Fruit fly (Drosophila melanogaster) whole organism, embryonic: ENCODE measurements around the gene sad.

ENCODE experiments used
- Ada2b ChIP-seq: fragments of 200-800 bp; sonication (Bioruptor generic); IDR thresholded peaks from 2 replicates; pipeline ENCODE4 v1.3.6; 2022; ENCODE audit warnings: missing biosample characterization, missing genetic modification characterization
- Asciz ChIP-seq: fragments of 200-800 bp; sonication (Bioruptor generic); optimal IDR thresholded peaks from 2 replicates; lab custom pipeline; 2017; ENCODE audit warnings: missing biosample characterization, mild to moderate bottlenecking, missing genetic modification characterization, missing genetic modification reagents
- BEAF-32 ChIP-seq: fragments of 200-800 bp; sonication (Bioruptor generic); optimal IDR thresholded peaks from 3 replicates; lab custom pipeline; 2017; ENCODE audit warnings: missing biosample characterization, missing genetic modification characterization, mild to moderate bottlenecking, moderate library complexity, missing genetic modification reagents
- CG10431 ChIP-seq: fragments of 200-800 bp; sonication (Bioruptor generic); optimal IDR thresholded peaks from 3 replicates; lab custom pipeline; 2018; ENCODE audit warnings: missing biosample characterization, mild to moderate bottlenecking, missing genetic modification characterization
- CG11696 ChIP-seq: fragments of 200-800 bp; sonication (Bioruptor generic); IDR thresholded peaks from 2 replicates; pipeline ENCODE4 v1.3.6; 2022; ENCODE audit warnings: missing biosample characterization, missing genetic modification characterization
- CG2116 ChIP-seq: fragments of 200-800 bp; sonication (Bioruptor generic); optimal IDR thresholded peaks from 3 replicates; lab custom pipeline; 2018; ENCODE audit warnings: missing biosample characterization, mild to moderate bottlenecking, missing genetic modification characterization
- CG31388 ChIP-seq: fragments of 200-800 bp; sonication (Bioruptor generic); optimal IDR thresholded peaks from 2 replicates; lab custom pipeline; 2016; ENCODE audit warnings: missing biosample characterization, missing genetic modification characterization
- CG32532 ChIP-seq: fragments of 200-800 bp; sonication (Bioruptor generic); IDR thresholded peaks from 2 replicates; pipeline ENCODE4 v1.3.6; 2022; ENCODE audit warnings: missing biosample characterization, missing genetic modification characterization
- CG42726 ChIP-seq: fragments of 200-800 bp; sonication (Bioruptor generic); IDR thresholded peaks from 2 replicates; pipeline ENCODE4 v1.3.6; 2022; ENCODE audit warnings: missing biosample characterization, missing genetic modification characterization; ENCODE audit not compliant: partially characterized antibody
- CG4820 ChIP-seq: fragments of 200-800 bp; sonication (Bioruptor generic); optimal IDR thresholded peaks from 3 replicates; lab custom pipeline; 2016; ENCODE audit warnings: missing biosample characterization, missing genetic modification characterization
- CG5953 ChIP-seq: fragments of 200-800 bp; sonication (Bioruptor generic); IDR thresholded peaks from 2 replicates; pipeline ENCODE4 v1.3.6; 2022; ENCODE audit warnings: missing biosample characterization, missing genetic modification characterization
- CG6813 ChIP-seq: fragments of 200-800 bp; sonication (Bioruptor generic); optimal IDR thresholded peaks from 2 replicates; lab custom pipeline; 2017; ENCODE audit warnings: missing biosample characterization, missing genetic modification characterization, mild to moderate bottlenecking, moderate library complexity, missing genetic modification reagents
- CG7357 ChIP-seq: fragments of 200-800 bp; sonication (Bioruptor generic); IDR thresholded peaks from 3 replicates; pipeline ENCODE4 v1.3.6; 2022; ENCODE audit warnings: missing biosample characterization, missing genetic modification characterization
- CG8089 ChIP-seq: fragments of 200-800 bp; sonication (Bioruptor generic); optimal IDR thresholded peaks from 3 replicates; lab custom pipeline; 2016; ENCODE audit warnings: missing biosample characterization, missing genetic modification characterization
- CG8924 ChIP-seq: fragments of 200-800 bp; optimal IDR thresholded peaks from 3 replicates; lab custom pipeline; 2019; ENCODE audit warnings: missing biosample characterization, mild to moderate bottlenecking, missing genetic modification characterization, moderate library complexity
- CG9932 ChIP-seq: fragments of 200-800 bp; sonication (Bioruptor generic); IDR thresholded peaks from 2 replicates; pipeline ENCODE4 v1.3.6; 2022; ENCODE audit warnings: missing biosample characterization, missing genetic modification characterization
- Camta ChIP-seq: fragments of 200-800 bp; sonication (Bioruptor generic); optimal IDR thresholded peaks from 2 replicates; lab custom pipeline; 2016; ENCODE audit warnings: missing biosample characterization, missing genetic modification characterization
- CrebB ChIP-seq: fragments of 200-800 bp; sonication (Bioruptor generic); optimal IDR thresholded peaks from 3 replicates; lab custom pipeline; 2018; ENCODE audit warnings: missing biosample characterization, mild to moderate bottlenecking, missing genetic modification characterization
- D19B ChIP-seq: fragments of 200-800 bp; sonication (Bioruptor generic); optimal IDR thresholded peaks from 2 replicates; lab custom pipeline; 2017; ENCODE audit warnings: missing biosample characterization, mild to moderate bottlenecking, missing genetic modification characterization
- HHEX ChIP-seq: fragments of 200-800 bp; sonication (Bioruptor generic); optimal IDR thresholded peaks from 3 replicates; lab custom pipeline; 2017; ENCODE audit warnings: missing biosample characterization, mild to moderate bottlenecking, missing genetic modification characterization, missing genetic modification reagents
- Hr78 ChIP-seq, 2 experiments: fragments of 200-800 bp in 1 of 2; fragments of >200 bp in 1 of 2; sonication (Bioruptor generic) in 1 of 2; optimal IDR thresholded peaks; 2 replicates each; lab custom pipeline; 2017 to 2019; ENCODE audit warnings: missing biosample characterization in 2 of 2, missing genetic modification characterization in 2 of 2, mild to moderate bottlenecking in 1 of 2, moderate library complexity in 1 of 2
- Hsf ChIP-seq: fragments of 200-800 bp; sonication (Bioruptor generic); optimal IDR thresholded peaks from 3 replicates; lab custom pipeline; 2016; ENCODE audit warnings: missing biosample characterization, missing genetic modification characterization
- Lim3 ChIP-seq: fragments of 200-800 bp; sonication (Bioruptor generic); IDR thresholded peaks from 2 replicates; pipeline ENCODE4 v1.3.6; 2022; ENCODE audit warnings: missing biosample characterization, missing genetic modification characterization
- MBD-R2 ChIP-seq: fragments of 200-800 bp; sonication (Bioruptor generic); IDR thresholded peaks from 2 replicates; pipeline ENCODE4 v1.3.6; 2022; ENCODE audit warnings: missing biosample characterization, missing genetic modification characterization
- Max ChIP-seq: fragments of 200-800 bp; sonication (Bioruptor generic); optimal IDR thresholded peaks from 2 replicates; lab custom pipeline; 2016; ENCODE audit warnings: missing biosample characterization, mild to moderate bottlenecking, missing genetic modification characterization
- Meics ChIP-seq: fragments of 200-800 bp; sonication (Bioruptor generic); optimal IDR thresholded peaks from 2 replicates; lab custom pipeline; 2017; ENCODE audit warnings: missing biosample characterization, mild to moderate bottlenecking, missing genetic modification characterization
- NFAT ChIP-seq: fragments of 200-800 bp; sonication (Bioruptor generic); IDR thresholded peaks from 2 replicates; pipeline ENCODE4 v1.3.6; 2022; ENCODE audit warnings: missing biosample characterization, missing genetic modification characterization
- Nf-YB ChIP-seq: fragments of 200-800 bp; sonication (Bioruptor generic); optimal IDR thresholded peaks from 3 replicates; lab custom pipeline; 2019; ENCODE audit warnings: missing biosample characterization, mild to moderate bottlenecking, missing genetic modification characterization, moderate library complexity
- Sin3A ChIP-seq: fragments of >200 bp; optimal IDR thresholded peaks from 2 replicates; lab custom pipeline; 2018
- Sox100B ChIP-seq: fragments of 200-800 bp; sonication (Bioruptor generic); optimal IDR thresholded peaks from 3 replicates; lab custom pipeline; 2018; ENCODE audit warnings: missing biosample characterization, mild to moderate bottlenecking, missing genetic modification characterization
- Sry-β ChIP-seq: fragments of 200-800 bp; sonication (Bioruptor generic); optimal IDR thresholded peaks from 2 replicates; lab custom pipeline; 2018; ENCODE audit warnings: missing biosample characterization, mild to moderate bottlenecking, missing genetic modification characterization, moderate library complexity
- Taf1 ChIP-seq: fragments of 200-800 bp; sonication (Bioruptor generic); IDR thresholded peaks from 2 replicates; pipeline ENCODE4 v1.3.6; 2022; ENCODE audit warnings: missing biosample characterization, missing genetic modification characterization
- Vsx1 ChIP-seq: fragments of 200-800 bp; sonication (Bioruptor generic); optimal IDR thresholded peaks from 2 replicates; lab custom pipeline; 2017; ENCODE audit warnings: missing biosample characterization, mild to moderate bottlenecking, missing genetic modification characterization, missing genetic modification reagents
- bbx ChIP-seq: fragments of 200-800 bp; sonication (Bioruptor generic); IDR thresholded peaks from 2 replicates; pipeline ENCODE4 v1.3.6; 2022; ENCODE audit warnings: missing biosample characterization, missing genetic modification characterization; ENCODE audit not compliant: partially characterized antibody
- bsh ChIP-seq, 2 experiments: fragments of 200-800 bp; sonication (Bioruptor generic); optimal IDR thresholded peaks; 2 replicates each; lab custom pipeline; 2017 to 2018; ENCODE audit warnings: mild to moderate bottlenecking in 2 of 2, missing biosample characterization in 2 of 2, missing genetic modification characterization in 2 of 2, moderate library complexity in 1 of 2
- chm ChIP-seq: fragments of 200-800 bp; sonication (Bioruptor generic); IDR thresholded peaks from 2 replicates; pipeline ENCODE4 v1.3.6; 2022; ENCODE audit warnings: missing biosample characterization, missing genetic modification characterization
- chn ChIP-seq: fragments of 200-800 bp; sonication (Bioruptor generic); optimal IDR thresholded peaks from 2 replicates; lab custom pipeline; 2016; ENCODE audit warnings: missing biosample characterization, missing genetic modification characterization
- ci ChIP-seq: fragments of 200-800 bp; sonication (Bioruptor generic); IDR thresholded peaks from 3 replicates; pipeline ENCODE4 v1.3.6; 2022; ENCODE audit warnings: missing biosample characterization, missing genetic modification characterization
- crc ChIP-seq: fragments of 200-800 bp; sonication (Bioruptor generic); optimal IDR thresholded peaks from 2 replicates; lab custom pipeline; 2016; ENCODE audit warnings: missing biosample characterization, missing genetic modification characterization
- cwo ChIP-seq: fragments of 200-800 bp; sonication (Bioruptor generic); optimal IDR thresholded peaks from 3 replicates; lab custom pipeline; 2017; ENCODE audit warnings: missing biosample characterization, missing genetic modification characterization, mild to moderate bottlenecking, moderate library complexity, missing genetic modification reagents
- gro ChIP-seq: fragments of 200-800 bp; sonication (Bioruptor generic); optimal IDR thresholded peaks from 2 replicates; lab custom pipeline; 2016; ENCODE audit warnings: missing biosample characterization, missing genetic modification characterization
- gsb ChIP-seq: fragments of 200-800 bp; sonication (Bioruptor generic); IDR thresholded peaks from 2 replicates; pipeline ENCODE4 v1.3.6; 2022; ENCODE audit warnings: missing biosample characterization, missing genetic modification characterization
- maf-S ChIP-seq: fragments of 200-800 bp; sonication (Bioruptor generic); optimal IDR thresholded peaks from 2 replicates; lab custom pipeline; 2016; ENCODE audit warnings: missing biosample characterization, missing genetic modification characterization
- nau ChIP-seq: fragments of 200-800 bp; sonication (Bioruptor generic); optimal IDR thresholded peaks from 3 replicates; lab custom pipeline; 2017; ENCODE audit warnings: missing biosample characterization, mild to moderate bottlenecking, missing genetic modification characterization, missing genetic modification reagents
- phol ChIP-seq: fragments of 200-800 bp; sonication (Bioruptor generic); optimal IDR thresholded peaks from 3 replicates; lab custom pipeline; 2018; ENCODE audit warnings: missing biosample characterization, mild to moderate bottlenecking, missing genetic modification characterization, moderate library complexity
- psq ChIP-seq: fragments of 200-800 bp; sonication (Bioruptor generic); optimal IDR thresholded peaks from 2 replicates; lab custom pipeline; 2017; ENCODE audit warnings: missing biosample characterization, missing genetic modification characterization
- row ChIP-seq: fragments of 200-800 bp; sonication (Bioruptor generic); IDR thresholded peaks from 3 replicates; pipeline ENCODE4 v1.3.6; 2022; ENCODE audit warnings: missing biosample characterization, missing genetic modification characterization
- sc ChIP-seq, 3 experiments: fragments of >200 bp in 2 of 3; fragments of 200-800 bp in 1 of 3; sonication (Bioruptor generic) in 1 of 3; optimal IDR thresholded peaks; 2 replicates in 2 of 3; 3 replicates in 1 of 3; lab custom pipeline; 2017; ENCODE audit warnings: mild to moderate bottlenecking in 1 of 3, missing biosample characterization in 1 of 3, missing genetic modification characterization in 1 of 3, missing genetic modification reagents in 1 of 3
- so ChIP-seq: fragments of 200-800 bp; sonication (Bioruptor generic); IDR thresholded peaks from 3 replicates; pipeline ENCODE4 v1.3.6; 2022; ENCODE audit warnings: missing biosample characterization, missing genetic modification characterization
- tio ChIP-seq: fragments of 200-800 bp; sonication (Bioruptor generic); optimal IDR thresholded peaks from 2 replicates; lab custom pipeline; 2017; ENCODE audit warnings: missing biosample characterization, missing genetic modification characterization, inconsistent platforms
- wor ChIP-seq: fragments of 200-800 bp; sonication (Bioruptor generic); IDR thresholded peaks from 2 replicates; pipeline ENCODE4 v1.3.6; 2022; ENCODE audit warnings: missing biosample characterization, missing genetic modification characterization

sad gene

dm6 chr3R:11855156-11855555, 21.9 kb upstream of the sad start (continued):
- TF ChIP-seq ci (GFP tag; lab: Robert Waterston, UW) (peak; percentile 17; the same call in 1 of the 3 replicates), gsb (GFP tag; lab: Robert Waterston, UW) (no peak), CG10431 (GFP tag; lab: Kevin White, UChicago) (no peak), CG11696 (GFP tag; lab: Robert Waterston, UW) (no peak), CG8924 (tag; lab: Kevin White, UChicago) (peak; percentile 15), MBD-R2 (GFP tag; lab: Robert Waterston, UW) (no peak), CG42726 (GFP tag; lab: Robert Waterston, UW) (no peak), nau (GFP tag; lab: Kevin White, UChicago) (no peak), bsh (GFP tag; optimal IDR thresholded peaks at IDR 0.05; lab: Kevin White, UChicago) (peak in 1 of 2 experiments; percentile 42), psq (GFP tag; lab: Kevin White, UChicago) (no peak), CrebB (tag; lab: Kevin White, UChicago) (no peak), CG4820 (GFP tag; lab: Kevin White, UChicago) (peak; percentile 4), NFAT (GFP tag; lab: Robert Waterston, UW) (no peak), chn (GFP tag; lab: Kevin White, UChicago) (no peak), CG9932 (GFP tag; lab: Robert Waterston, UW) (peak; percentile 17; the same call in 1 of the 2 replicates), Hr78 (GFP tag; optimal IDR thresholded peaks at IDR 0.05; lab: Kevin White, UChicago) (no peak), CG8089 (GFP tag; lab: Kevin White, UChicago) (no peak), maf-S (no peak), Sox100B (GFP tag; lab: Kevin White, UChicago) (peak; percentile 5), BEAF-32 (GFP tag; lab: Kevin White, UChicago) (no peak), crc (no peak), sc (optimal IDR thresholded peaks at IDR 0.05; lab: Kevin White, UChicago) (no peak), sc (GFP tag; optimal IDR thresholded peaks at IDR 0.05; lab: Kevin White, UChicago) (no peak), Lim3 (GFP tag; lab: Robert Waterston, UW) (no peak), Asciz (GFP tag; lab: Kevin White, UChicago) (no peak), Vsx1 (GFP tag; lab: Kevin White, UChicago) (peak; percentile 1), chm (GFP tag; lab: Robert Waterston, UW) (no peak), phol (peak; percentile 30), HHEX (GFP tag; lab: Kevin White, UChicago) (no peak), wor (no peak), gro (no peak), Nf-YB (GFP tag; lab: Kevin White, UChicago) (no peak), Hsf (GFP tag; lab: Kevin White, UChicago) (no peak), row (GFP tag; lab: Robert Waterston, UW) (peak; percentile 65), CG31388 (GFP tag; lab: Kevin White, UChicago) (no peak), so (GFP tag; lab: Robert Waterston, UW) (no peak), cwo (peak; percentile 14), Meics (GFP tag; lab: Kevin White, UChicago) (peak; percentile 43), Sry-β (GFP tag; lab: Kevin White, UChicago) (no peak), Ada2b (GFP tag; lab: Robert Waterston, UW) (no peak), CG5953 (GFP tag; lab: Robert Waterston, UW) (no peak), bbx (GFP tag; lab: Robert Waterston, UW) (no peak), Camta (GFP tag; lab: Kevin White, UChicago) (no peak), Sin3A (lab: Kevin White, UChicago) (no peak), D19B (GFP tag; lab: Kevin White, UChicago) (no peak), CG6813 (no peak), CG7357 (GFP tag; lab: Robert Waterston, UW) (no peak), CG32532 (GFP tag; lab: Robert Waterston, UW) (peak; percentile 43; the same call in 1 of the 2 replicates), Max (GFP tag; lab: Kevin White, UChicago) (no peak), tio (GFP tag; lab: Kevin White, UChicago) (no peak), Taf1 (GFP tag; lab: Robert Waterston, UW) (no peak), CG2116 (GFP tag; lab: Kevin White, UChicago) (no peak)
